Worm (Caenorhabditis elegans) whole organism, young adult: ENCODE measurements around the gene nac-3.

ENCODE experiments used
- F23B12.7 ChIP-seq: sonication (generic microtip); optimal IDR thresholded peaks from 2 replicates; lab custom pipeline; 2017; ENCODE audit warnings: missing genetic modification characterization, mild to moderate bottlenecking, missing compliant biosample characterization, antibody characterized with exemption, moderate library complexity; ENCODE audit not compliant: insufficient read depth
- F52B5.7 ChIP-seq: sonication (generic microtip); optimal IDR thresholded peaks from 2 replicates; lab custom pipeline; 2016; ENCODE audit warnings: mild to moderate bottlenecking, missing genetic modification characterization, missing compliant biosample characterization
- K11D2.4 ChIP-seq: fragments of 200-800 bp; sonication (Bioruptor generic); IDR thresholded peaks from 2 replicates; pipeline ENCODE4 v1.3.6; 2022; ENCODE audit warnings: missing genetic modification reagents, missing genetic modification characterization, missing compliant biosample characterization
- K12H6.12 ChIP-seq: fragments of 200-800 bp; sonication (Bioruptor generic); optimal IDR thresholded peaks from 2 replicates; lab custom pipeline; 2018; ENCODE audit warnings: mild to moderate bottlenecking, missing genetic modification characterization, missing compliant biosample characterization
- Y53F4B.3 ChIP-seq: fragments of 200-800 bp; sonication (Bioruptor generic); IDR thresholded peaks from 2 replicates; pipeline ENCODE4 v1.3.6; 2022; ENCODE audit warnings: missing genetic modification reagents, missing genetic modification characterization, missing compliant biosample characterization
- Y53G8AR.9 ChIP-seq: fragments of 200-800 bp; sonication (Bioruptor generic); conservative IDR thresholded peaks from 2 replicates; pipeline ENCODE4 v1.3.6; 2022; ENCODE audit warnings: missing genetic modification reagents, missing genetic modification characterization, missing compliant biosample characterization
- bed-2 ChIP-seq: fragments of 200-800 bp; sonication (Bioruptor generic); IDR thresholded peaks from 2 replicates; pipeline ENCODE4 v1.3.6; 2022; ENCODE audit warnings: missing genetic modification reagents, missing genetic modification characterization, missing compliant biosample characterization
- cebp-2 ChIP-seq: fragments of 200-800 bp; sonication (Bioruptor generic); IDR thresholded peaks from 2 replicates; pipeline ENCODE4 v1.3.6; 2022; ENCODE audit warnings: missing genetic modification characterization, missing compliant biosample characterization
- ceh-100 ChIP-seq: fragments of 200-800 bp; sonication (Bioruptor generic); IDR thresholded peaks from 2 replicates; pipeline ENCODE4 v1.3.6; 2022; ENCODE audit warnings: missing genetic modification reagents, missing genetic modification characterization, missing compliant biosample characterization
- ceh-58 ChIP-seq: fragments of 200-800 bp; sonication (Bioruptor generic); IDR thresholded peaks from 2 replicates; pipeline ENCODE4 v1.3.6; 2022; ENCODE audit warnings: missing genetic modification characterization, missing compliant biosample characterization
- dox-1 ChIP-seq: fragments of 200-800 bp; sonication (Bioruptor generic); IDR thresholded peaks from 2 replicates; pipeline ENCODE4 v1.3.6; 2022; ENCODE audit warnings: missing genetic modification reagents, missing genetic modification characterization, missing compliant biosample characterization
- fkh-3 ChIP-seq: sonication (generic microtip); optimal IDR thresholded peaks from 2 replicates; lab custom pipeline; 2016; ENCODE audit warnings: mild to moderate bottlenecking, missing genetic modification characterization, missing compliant biosample characterization
- hlh-12 ChIP-seq: sonication (generic microtip); optimal IDR thresholded peaks from 2 replicates; lab custom pipeline; 2016; ENCODE audit warnings: missing genetic modification characterization, missing compliant biosample characterization
- hmg-1.2 ChIP-seq: fragments of 200-800 bp; sonication (Bioruptor generic); IDR thresholded peaks from 2 replicates; pipeline ENCODE4 v1.3.6; 2022; ENCODE audit warnings: missing genetic modification reagents, missing genetic modification characterization, missing compliant biosample characterization
- hmg-20 ChIP-seq: fragments of 200-800 bp; sonication (Bioruptor generic); IDR thresholded peaks from 2 replicates; pipeline ENCODE4 v1.3.6; 2022; ENCODE audit warnings: missing genetic modification reagents, missing genetic modification characterization, missing compliant biosample characterization
- hsf-1 ChIP-seq: fragments of 200-800 bp; sonication (Bioruptor generic); IDR thresholded peaks from 2 replicates; pipeline ENCODE4 v1.3.6; 2022; ENCODE audit warnings: missing genetic modification reagents, missing genetic modification characterization, missing compliant biosample characterization
- lag-1 ChIP-seq: fragments of 200-800 bp; sonication (Bioruptor generic); IDR thresholded peaks from 2 replicates; pipeline ENCODE4 v1.3.6; 2022; ENCODE audit warnings: missing genetic modification reagents, missing genetic modification characterization, missing compliant biosample characterization
- let-607 ChIP-seq, 2 experiments: fragments of 200-800 bp in 1 of 2; sonication (Bioruptor generic) in 1 of 2; sonication (generic microtip) in 1 of 2; optimal IDR thresholded peaks; 2 replicates each; lab custom pipeline; 2016 to 2018; ENCODE audit warnings: mild to moderate bottlenecking in 2 of 2, missing compliant biosample characterization in 2 of 2, missing genetic modification characterization in 2 of 2, moderate library complexity in 2 of 2, missing genotype in 1 of 2
- lin-40 ChIP-seq: sonication (generic microtip); optimal IDR thresholded peaks from 2 replicates; lab custom pipeline; 2016; ENCODE audit warnings: missing genetic modification characterization, mild to moderate bottlenecking, missing compliant biosample characterization, missing genotype, missing genetic modification reagents
- madf-10 ChIP-seq: sonication (generic microtip); optimal IDR thresholded peaks from 2 replicates; lab custom pipeline; 2016; ENCODE audit warnings: mild to moderate bottlenecking, missing genetic modification characterization, missing compliant biosample characterization
- madf-6 ChIP-seq: fragments of 200-800 bp; sonication (Bioruptor generic); IDR thresholded peaks from 2 replicates; pipeline ENCODE4 v1.3.6; 2022; ENCODE audit warnings: missing genetic modification reagents, missing genetic modification characterization, missing compliant biosample characterization
- madf-8 ChIP-seq: fragments of 200-800 bp; sonication (Bioruptor generic); conservative IDR thresholded peaks from 2 replicates; pipeline ENCODE4 v1.3.6; 2022; ENCODE audit warnings: missing genetic modification reagents, missing genetic modification characterization, missing compliant biosample characterization
- nfyb-1 ChIP-seq: fragments of 200-800 bp; sonication (Bioruptor generic); IDR thresholded peaks from 2 replicates; pipeline ENCODE4 v1.3.6; 2022; ENCODE audit warnings: missing genetic modification reagents, missing genetic modification characterization, missing compliant biosample characterization
- nhr-80 ChIP-seq: sonication (generic microtip); optimal IDR thresholded peaks from 2 replicates; lab custom pipeline; 2016; ENCODE audit warnings: missing genetic modification characterization, missing compliant biosample characterization
- nhr-90 ChIP-seq: sonication (generic microtip); optimal IDR thresholded peaks from 2 replicates; lab custom pipeline; 2016; ENCODE audit warnings: missing genotype, mild to moderate bottlenecking, missing genetic modification characterization, missing compliant biosample characterization
- pha-4 ChIP-seq: fragments of 150-350 bp; sonication (generic microtip); optimal IDR thresholded peaks from 2 replicates; lab custom pipeline; 2014; ENCODE audit warnings: missing biosample characterization, missing genetic modification reagents, missing genetic modification characterization
- repo-1 ChIP-seq: sonication (generic microtip); optimal IDR thresholded peaks from 2 replicates; lab custom pipeline; 2017; ENCODE audit warnings: mild to moderate bottlenecking, missing genetic modification characterization, missing compliant biosample characterization
- snpc-4 ChIP-seq, 5 experiments: fragments of 150-350 bp in 1 of 5; sonication (generic microtip) in 4 of 5; optimal IDR thresholded peaks; 2 replicates each; lab custom pipeline; 2014 to 2018; ENCODE audit warnings: missing genetic modification characterization in 5 of 5, missing biosample characterization in 3 of 5, antibody characterized with exemption in 2 of 5, mild to moderate bottlenecking in 2 of 5, missing compliant biosample characterization in 2 of 5, missing genotype in 2 of 5, moderate library complexity in 2 of 5, missing genetic modification reagents in 1 of 5
- somi-1 ChIP-seq: fragments of 200-800 bp; sonication (Bioruptor generic); optimal IDR thresholded peaks from 2 replicates; lab custom pipeline; 2018; ENCODE audit warnings: mild to moderate bottlenecking, missing genetic modification characterization, missing compliant biosample characterization
- sptf-2 ChIP-seq: fragments of 200-800 bp; sonication (Bioruptor generic); optimal IDR thresholded peaks from 2 replicates; lab custom pipeline; 2018; ENCODE audit warnings: mild to moderate bottlenecking, missing genetic modification characterization, missing compliant biosample characterization
- tbx-9 ChIP-seq: sonication (generic microtip); optimal IDR thresholded peaks from 2 replicates; lab custom pipeline; 2016; ENCODE audit warnings: borderline replicate concordance, missing genetic modification characterization, inconsistent platforms, missing compliant biosample characterization
- tlf-1 ChIP-seq: fragments of 200-800 bp; sonication (Bioruptor generic); optimal IDR thresholded peaks from 2 replicates; lab custom pipeline; 2018; ENCODE audit warnings: mild to moderate bottlenecking, missing genetic modification characterization, missing compliant biosample characterization
- xnd-1 ChIP-seq: sonication (generic microtip); optimal IDR thresholded peaks from 2 replicates; lab custom pipeline; 2016; ENCODE audit warnings: missing genotype, missing genetic modification reagents, missing genetic modification characterization, missing compliant biosample characterization
- ztf-25 ChIP-seq: fragments of 200-800 bp; sonication (Bioruptor generic); IDR thresholded peaks from 2 replicates; pipeline ENCODE4 v1.3.6; 2022; ENCODE audit warnings: missing genetic modification reagents, missing genetic modification characterization, missing compliant biosample characterization
- ztf-26 ChIP-seq: sonication (generic microtip); optimal IDR thresholded peaks from 2 replicates; lab custom pipeline; 2017; ENCODE audit warnings: missing genetic modification characterization, missing compliant biosample characterization
- ztf-28 ChIP-seq: fragments of 200-800 bp; sonication (Bioruptor generic); IDR thresholded peaks from 2 replicates; pipeline ENCODE4 v1.3.6; 2022; ENCODE audit warnings: missing genetic modification reagents, missing genetic modification characterization, missing compliant biosample characterization
- ztf-3 ChIP-seq: fragments of 200-800 bp; sonication (Bioruptor generic); optimal IDR thresholded peaks from 2 replicates; lab custom pipeline; 2018; ENCODE audit warnings: mild to moderate bottlenecking, missing genetic modification characterization, missing compliant biosample characterization

Gene nac-3

ce11 chrIII:10136778-10137177 is 15.8 kb upstream of the nac-3 start, which contains the start of gene ZK1128.7:
ZK1128.7 (plus strand) TSS chrIII:10137006.
- TF ChIP-seq hmg-1.2 (GFP tag; lab: Robert Waterston, UW) (peak; percentile 23; the same call in 1 of the 2 replicates), xnd-1 (no peak), ztf-26 (tag; lab: Kevin White, UChicago) (peak; percentile 1), nfyb-1 (GFP tag; lab: Robert Waterston, UW) (0 out of 2 replicates have a peak, but pooled peaks have one; percentile 11), lin-40 (tag; lab: Kevin White, UChicago) (peak; percentile 2), sptf-2 (GFP tag; lab: Kevin White, UChicago) (no peak), hlh-12 (tag; lab: Kevin White, UChicago) (no peak)

ce11 chrIII:10140732-10141131 is 11.9 kb upstream of the nac-3 start, which contains the start of gene K08E5.6:
K08E5.6 (plus strand) TSS chrIII:10141032.
- TF ChIP-seq ceh-100 (GFP tag; lab: Robert Waterston, UW) (no peak), let-607 (tag; optimal IDR thresholded peaks at IDR 0.05; lab: Kevin White, UChicago) (no peak), repo-1 (tag; lab: Kevin White, UChicago) (no peak), hsf-1 (GFP tag; lab: Robert Waterston, UW) (no peak), nhr-90 (tag; lab: Kevin White, UChicago) (no peak), ztf-3 (GFP tag; lab: Kevin White, UChicago) (no peak), cebp-2 (GFP tag; lab: Robert Waterston, UW) (no peak), hmg-20 (GFP tag; lab: Robert Waterston, UW) (no peak), nhr-80 (tag; lab: Kevin White, UChicago) (no peak), madf-8 (GFP tag; lab: Robert Waterston, UW) (no peak), ztf-25 (no peak), madf-6 (GFP tag; lab: Robert Waterston, UW) (no peak), fkh-3 (no peak), K12H6.12 (tag; lab: Kevin White, UChicago) (no peak), bed-2 (GFP tag; lab: Robert Waterston, UW) (no peak)

DNA sequence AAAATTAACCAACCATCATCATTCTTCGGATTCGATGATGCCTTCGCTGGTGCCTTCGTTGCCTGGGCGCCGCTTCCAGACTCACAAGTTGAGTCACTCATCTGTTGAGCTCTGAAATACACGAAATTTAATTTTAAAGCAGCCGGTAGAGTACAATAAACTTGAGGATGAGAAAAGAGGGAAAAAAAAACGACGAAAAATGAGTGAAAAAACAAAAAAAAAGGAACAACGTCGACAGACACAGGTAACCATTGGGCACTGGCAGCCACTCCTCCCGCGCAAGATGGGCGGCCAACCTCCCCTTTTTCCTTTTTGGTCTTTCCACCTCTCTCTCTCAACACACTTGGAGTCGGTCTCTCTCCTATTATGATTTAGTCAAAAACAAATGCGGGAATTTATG is 5.9 kb upstream of the nac-3 start, which contains the start of gene K08E5.1:
TSS of gene K08E5.1 (minus strand) at position 101 of the 400 bp plus-strand sequence.
- peak; percentile 22; the same call in 1 of the 2 replicates for TF ChIP-seq hmg-1.2 (GFP tag; lab: Robert Waterston, UW)
- TF ChIP-seq snpc-4 (GFP tag; optimal IDR thresholded peaks at IDR 0.05; lab: Kevin White, UChicago) = no peak
- no peak for TF ChIP-seq snpc-4 (tag; optimal IDR thresholded peaks at IDR 0.05; lab: Kevin White, UChicago)

- TF ChIP-seq ztf-28 (GFP tag; lab: Robert Waterston, UW) (no peak), lag-1 (GFP tag; lab: Robert Waterston, UW) (no peak), ceh-58 (no peak), K11D2.4 (GFP tag; lab: Robert Waterston, UW) (no peak), xnd-1 (no peak), madf-10 (tag; lab: Kevin White, UChicago) (no peak), Y53F4B.3 (GFP tag; lab: Robert Waterston, UW) (no peak), tlf-1 (GFP tag; lab: Kevin White, UChicago) (no peak), F52B5.7 (no peak), F23B12.7 (no peak), pha-4 (tag; lab: Kevin White, UChicago) (no peak), tbx-9 (tag; lab: Kevin White, UChicago) (no peak), Y53G8AR.9 (GFP tag; lab: Robert Waterston, UW) (no peak), dox-1 (GFP tag; lab: Robert Waterston, UW) (no peak), somi-1 (GFP tag; lab: Kevin White, UChicago) (no peak)
These were observed 2.7 kb upstream of the nac-3 start for ce11 chrIII:10149910-10150309.
